Worm (Caenorhabditis elegans): ENCODE data around the gene fbxa-13.

DNA sequence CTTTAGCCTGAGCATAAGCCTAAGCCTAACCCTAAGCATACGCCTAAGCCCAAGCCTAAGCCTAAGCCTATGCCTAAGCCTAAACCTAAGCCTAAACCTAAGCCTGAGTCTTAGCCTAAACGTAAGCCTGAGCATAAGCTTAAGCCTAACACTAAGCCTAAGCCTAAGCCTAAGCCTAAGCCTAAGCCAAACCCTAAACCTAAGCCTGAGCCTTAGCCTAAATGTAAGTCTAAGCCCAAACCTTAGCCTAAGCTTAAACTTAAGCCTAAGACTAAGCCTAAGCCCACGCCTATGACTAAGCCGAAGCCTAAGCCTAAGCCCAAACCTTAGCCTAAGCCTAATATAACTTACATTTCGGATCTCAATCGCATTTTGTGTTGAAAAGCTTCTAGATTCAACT lies 1.7 kb downstream of the fbxa-13 start:
- TF ChIP-seq ama-1 (optimal IDR thresholded peaks at IDR 0.05): no peak
- no peak for TF ChIP-seq ZK546.5 (tag; optimal IDR thresholded peaks at IDR 0.05)
- no peak for TF ChIP-seq nhr-25 (tag; optimal IDR thresholded peaks at IDR 0.05)
- TF ChIP-seq nhr-237 (tag; optimal IDR thresholded peaks at IDR 0.05): no peak

All from whole organism, L3 larva.